Worm (Caenorhabditis elegans) whole organism, L4 larva: ENCODE data around the gene epn-1.

ENCODE experiments used
- ZK546.5 ChIP-seq, 2 experiments: sonication (generic microtip); optimal IDR thresholded peaks; 2 replicates each; lab custom pipeline; 2017; ENCODE audit warnings: missing biosample characterization in 2 of 2, missing genetic modification characterization in 2 of 2
- aha-1 ChIP-seq: fragments of 150-350 bp; peaks from one replicate; lab custom pipeline; 2014; ENCODE audit warnings: missing biosample characterization, missing genetic modification characterization
- fos-1 ChIP-seq: fragments of 150-350 bp; optimal IDR thresholded peaks from 2 replicates; lab custom pipeline; 2014; ENCODE audit warnings: missing biosample characterization, missing genetic modification characterization
- nhr-237 ChIP-seq: sonication (generic microtip); optimal IDR thresholded peaks from 2 replicates; lab custom pipeline; 2017; ENCODE audit warnings: missing biosample characterization, missing genetic modification characterization
- unc-62 ChIP-seq, 3 experiments: fragments of 150-350 bp in 1 of 3; sonication (generic microtip); optimal IDR thresholded peaks in 2 of 3; peaks in 1 of 3; 1 replicate in 1 of 3; 2 replicates in 2 of 3; lab custom pipeline; 2014 to 2017; ENCODE audit warnings: missing biosample characterization in 3 of 3, missing genetic modification characterization in 3 of 3, missing genetic modification reagents in 3 of 3, missing genotype in 1 of 3

DNA sequence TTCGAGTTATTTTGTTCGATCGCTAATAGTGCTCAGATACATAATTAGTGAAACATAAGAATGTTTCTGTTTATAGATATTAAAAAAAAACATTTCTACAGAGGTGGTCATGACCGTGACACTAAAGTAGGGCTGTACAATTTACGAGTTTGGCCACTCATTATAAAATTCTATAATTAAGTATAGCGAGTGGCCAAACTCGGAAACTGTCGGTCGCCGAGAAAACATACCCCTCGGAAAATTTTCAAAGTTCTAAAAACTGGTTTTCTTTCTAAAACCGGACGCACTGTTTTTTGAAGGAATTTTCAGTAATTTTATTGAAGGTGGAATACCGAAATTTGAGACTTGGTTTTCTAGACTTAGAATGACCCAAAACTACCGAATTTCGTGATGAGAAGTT, 12.6 kb downstream of the epn-1 start:
- TF ChIP-seq unc-62 (GFP tag; optimal IDR thresholded peaks at IDR 0.05 in 1 of 2; lab: Kevin White, UChicago) (no peak), unc-62 (tag; optimal IDR thresholded peaks at IDR 0.05; lab: Kevin White, UChicago) (no peak), nhr-237 (tag; lab: Kevin White, UChicago) (no peak), ZK546.5 (tag; optimal IDR thresholded peaks at IDR 0.05; lab: Kevin White, UChicago) (no peak), fos-1 (tag; lab: Kevin White, UChicago) (no peak), aha-1 (tag; lab: Kevin White, UChicago) (no peak)
